Worm (Caenorhabditis elegans): ENCODE measurements around the gene F56C4.1.
"Not testable (repeated sequence)": the region's sequence is repeated elsewhere in the genome, so short reads cannot be mapped to it uniquely, and the experiment has no call there.

DNA sequence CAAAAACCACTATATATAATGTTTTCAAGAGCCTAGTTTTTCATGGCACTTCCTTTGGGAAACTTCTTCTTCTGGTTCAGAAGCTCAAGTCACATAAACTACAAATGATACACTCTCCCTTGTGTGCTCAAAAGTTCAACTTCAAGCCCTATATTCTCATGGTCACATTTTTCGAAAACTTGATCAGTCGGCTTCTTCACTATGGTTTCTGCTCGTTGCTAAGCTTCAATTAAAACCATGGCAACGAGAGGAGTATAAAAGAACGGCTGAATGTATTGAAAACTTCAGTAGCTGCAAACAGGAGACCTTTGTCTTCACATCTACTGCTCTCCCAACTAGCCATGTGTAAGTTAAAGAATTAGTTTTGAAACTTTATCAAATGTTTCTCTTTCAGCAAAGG, 50.6 kb downstream of the F56C4.1 start, which contains the start of gene R102.2:
- TF ChIP-seq ceh-6 (GFP tag; optimal IDR thresholded peaks at IDR 0.05); ceh-48 (tag; optimal IDR thresholded peaks at IDR 0.05); ref-2 (tag; optimal IDR thresholded peaks at IDR 0.05); nfya-1 (tag; optimal IDR thresholded peaks at IDR 0.05); tbx-7 (tag; optimal IDR thresholded peaks at IDR 0.05); pha-2 (tag; optimal IDR thresholded peaks at IDR 0.05); fkh-10 (GFP tag; optimal IDR thresholded peaks at IDR 0.05); tbx-2 (tag; optimal IDR thresholded peaks at IDR 0.05); dmd-4 (tag; optimal IDR thresholded peaks at IDR 0.05; ENCODE audit: borderline replicate concordance): not testable (repeated sequence)

Measured in whole organism, late embryonic.